Worm (Caenorhabditis elegans) whole organism, L4 larva: ENCODE data around the gene K12H6.6.

Source experiments
- lin-13 ChIP-seq: fragments of 150-350 bp; optimal IDR thresholded peaks from 2 replicates; lab custom pipeline; 2014; ENCODE audit warnings: missing biosample characterization, missing genetic modification reagents, missing genetic modification characterization
- mep-1 ChIP-seq: fragments of 150-350 bp; sonication (generic microtip); optimal IDR thresholded peaks from 3 replicates; lab custom pipeline; 2014; ENCODE audit warnings: missing biosample characterization, missing genetic modification characterization
- nhr-42 ChIP-seq: fragments of 200-800 bp; sonication (Bioruptor generic); IDR thresholded peaks from 2 replicates; pipeline ENCODE4 v1.3.6; 2022; ENCODE audit warnings: missing genetic modification characterization, missing compliant biosample characterization
- nhr-76 ChIP-seq: fragments of 150-350 bp; optimal IDR thresholded peaks from 2 replicates; lab custom pipeline; 2014; ENCODE audit warnings: missing biosample characterization, missing genetic modification characterization
- nhr-77 ChIP-seq: fragments of 150-350 bp; optimal IDR thresholded peaks from 2 replicates; lab custom pipeline; 2014; ENCODE audit warnings: missing biosample characterization, missing genetic modification characterization
- pha-4 ChIP-seq, 2 experiments: fragments of 150-350 bp in 1 of 2; fragments of 200-800 bp in 1 of 2; sonication (Bioruptor generic) in 1 of 2; IDR thresholded peaks in 1 of 2; optimal IDR thresholded peaks in 1 of 2; 2 replicates each; pipeline versions ENCODE4 v1.3.6 to Lab custom; 2014 to 2022; ENCODE audit warnings: missing genetic modification characterization in 2 of 2, missing genetic modification reagents in 2 of 2, missing biosample characterization in 1 of 2, missing compliant biosample characterization in 1 of 2
- unc-62 ChIP-seq, 3 experiments: fragments of 150-350 bp in 1 of 3; sonication (generic microtip); optimal IDR thresholded peaks in 2 of 3; peaks in 1 of 3; 1 replicate in 1 of 3; 2 replicates in 2 of 3; lab custom pipeline; 2014 to 2017; ENCODE audit warnings: missing biosample characterization in 3 of 3, missing genetic modification characterization in 3 of 3, missing genetic modification reagents in 3 of 3, missing genotype in 1 of 3

DNA sequence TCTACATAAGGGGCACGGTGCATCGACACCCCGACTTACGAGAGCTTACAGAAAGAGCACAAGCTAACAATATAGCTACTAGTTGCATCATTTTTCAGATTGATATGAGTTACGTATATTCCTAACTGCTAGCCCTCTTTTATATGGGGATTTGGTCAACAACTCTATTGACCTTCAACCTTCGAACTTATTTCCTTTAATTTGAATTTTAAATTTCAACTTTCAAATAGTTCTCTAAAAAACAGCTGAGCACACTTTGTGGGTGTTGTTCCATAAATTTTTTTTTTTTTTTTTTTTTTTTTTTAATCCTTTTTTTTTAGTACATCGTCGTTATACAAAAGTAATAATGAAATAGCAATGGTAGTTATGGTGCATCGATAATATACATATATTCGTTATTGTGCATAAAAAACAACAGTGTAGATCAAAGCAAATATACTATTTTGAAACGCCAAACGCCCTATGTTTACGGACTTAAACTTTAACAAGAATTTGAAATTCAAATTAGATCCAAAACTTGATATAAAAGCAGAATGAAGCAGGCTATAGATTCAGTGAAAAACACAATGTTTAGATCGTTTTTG lies 35.6 kb upstream of the K12H6.6 start, which contains the start of the genes Y110A2AL.9 and Y110A2AL.3:
- TF ChIP-seq unc-62 (GFP tag; optimal IDR thresholded peaks at IDR 0.05 in 1 of 2; lab: Kevin White, UChicago), result no peak
- no peak for TF ChIP-seq unc-62 (tag; optimal IDR thresholded peaks at IDR 0.05; lab: Kevin White, UChicago)
- no peak for TF ChIP-seq nhr-77 (tag; lab: Kevin White, UChicago)
- no peak for TF ChIP-seq nhr-76 (tag; lab: Kevin White, UChicago)
- TF ChIP-seq pha-4 (GFP tag; IDR thresholded peaks at IDR 0.05; lab: Robert Waterston, UW), result no peak
- TF ChIP-seq pha-4 (tag; optimal IDR thresholded peaks at IDR 0.05; lab: Kevin White, UChicago), result no peak
- no peak for TF ChIP-seq lin-13
- TF ChIP-seq nhr-42 (GFP tag; lab: Robert Waterston, UW), result no peak
- no peak for TF ChIP-seq mep-1
